Worm (Caenorhabditis elegans): Measurements from ENCODE around the gene ddo-3.

Gene ddo-3

DNA sequence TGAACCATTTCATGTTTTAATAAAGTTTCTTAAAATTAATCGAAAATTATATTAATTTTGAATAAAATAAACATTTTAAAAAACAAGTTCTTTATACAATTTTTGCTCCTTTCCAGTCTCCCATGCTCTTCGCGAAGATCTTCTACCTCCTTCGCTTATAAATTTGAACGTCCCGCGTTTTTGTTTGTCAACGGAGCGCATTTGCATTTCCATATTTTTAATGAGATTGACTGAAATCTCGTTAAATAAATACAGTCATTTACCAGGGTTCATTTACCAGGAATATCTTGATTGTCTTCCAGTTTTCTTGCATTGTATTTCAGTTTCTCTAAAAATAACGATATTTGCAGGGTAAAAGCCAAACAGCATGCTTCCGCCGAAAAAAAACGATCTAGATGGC lies 27.4 kb downstream of the ddo-3 start, which contains the start of gene cmtr-2 (continued):
- TF ChIP-seq lin-38 (GFP tag; IDR thresholded peaks at IDR 0.05): peak; percentile 94
- no peak for TF ChIP-seq daf-16 (GFP tag; optimal IDR thresholded peaks at IDR 0.05)
- peak; percentile 28 for TF ChIP-seq daf-16 (tag; optimal IDR thresholded peaks at IDR 0.05)

DNA sequence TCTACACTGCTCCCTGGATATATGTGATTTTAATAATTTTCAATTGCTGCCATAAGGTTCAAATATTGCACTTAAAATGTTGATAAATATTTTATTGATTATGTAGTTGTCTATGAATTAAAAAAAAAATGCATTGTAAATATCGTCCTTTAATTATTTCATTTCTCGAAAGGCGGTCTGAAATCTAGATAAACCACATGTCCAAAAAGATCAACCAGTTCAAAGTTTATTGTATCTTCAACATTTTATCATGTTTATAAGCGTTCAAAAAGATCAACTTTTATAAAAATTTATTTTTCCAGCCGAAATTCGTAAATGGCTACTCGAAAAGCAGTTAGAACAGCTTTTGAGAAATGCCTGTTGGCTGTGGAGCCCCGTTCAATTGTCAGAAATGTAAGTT lies 32.3 kb downstream of the ddo-3 start, which contains the start of gene C13B9.2:
Gene C13B9.2, plus strand, starts transcription at position 301 of the 400 bp plus-strand sequence.
- no peak for TF ChIP-seq lir-3 (tag; optimal IDR thresholded peaks at IDR 0.05)
- TF ChIP-seq mdt-29 (GFP tag; IDR thresholded peaks at IDR 0.05): no peak
- TF ChIP-seq unc-130 (GFP tag; optimal IDR thresholded peaks at IDR 0.05): no peak
- TF ChIP-seq daf-12 (tag; optimal IDR thresholded peaks at IDR 0.05): no peak
- no peak for TF ChIP-seq hlh-30 (tag; optimal IDR thresholded peaks at IDR 0.05; ENCODE audit: insufficient read depth)
- no peak for TF ChIP-seq aly-2 (tag; optimal IDR thresholded peaks at IDR 0.05)

DNA sequence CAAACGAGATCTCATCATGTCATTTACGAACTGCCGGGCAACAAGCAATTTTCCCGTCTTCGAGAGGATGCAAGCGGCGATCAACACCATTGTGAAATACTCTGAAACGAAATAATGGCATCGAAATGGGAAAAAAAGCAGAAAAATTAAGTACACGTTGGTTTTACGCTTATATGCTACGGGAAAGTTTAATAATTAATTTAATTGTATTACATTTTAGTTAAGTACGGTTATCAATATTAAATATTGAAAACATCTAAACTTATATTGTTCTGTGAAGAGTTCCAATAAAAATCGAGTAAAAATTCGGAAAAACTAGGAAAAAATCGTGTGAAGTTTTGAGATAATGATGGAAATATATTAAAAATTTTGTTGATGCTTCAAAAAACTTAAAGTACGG lies 37.2 kb downstream of the ddo-3 start, which contains the start of gene copd-1:
Gene copd-1, minus strand, starts transcription at position 101 of the 400 bp plus-strand sequence.
- no peak for TF ChIP-seq F10B5.3 (tag; optimal IDR thresholded peaks at IDR 0.05)
- TF ChIP-seq vab-7 (GFP tag; IDR thresholded peaks at IDR 0.05): no peak
- TF ChIP-seq Y105C5A.15 (GFP tag; IDR thresholded peaks at IDR 0.05): no peak

DNA sequence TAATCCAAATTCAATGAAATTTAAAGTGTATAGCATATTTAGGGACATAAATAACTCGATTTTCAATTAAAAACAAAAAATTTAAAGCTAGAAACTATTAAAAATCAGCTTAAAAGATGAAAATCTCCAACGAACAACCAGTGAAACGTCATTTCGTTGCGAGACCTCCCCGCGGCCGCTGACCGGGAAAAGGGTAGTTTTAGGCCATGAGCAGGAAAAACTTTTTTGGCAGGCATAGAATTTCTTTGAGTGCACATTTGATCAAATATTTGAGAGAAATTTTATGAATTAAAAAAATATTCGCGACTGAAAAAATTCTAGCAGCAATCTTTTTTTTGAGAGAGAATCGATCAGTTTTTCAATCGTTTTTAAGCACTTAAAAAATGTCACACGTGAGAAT lies 37.7 kb downstream of the ddo-3 start:
- no peak for TF ChIP-seq ceh-62 (tag; optimal IDR thresholded peaks at IDR 0.05)
- no peak for TF ChIP-seq mxl-3 (GFP tag; optimal IDR thresholded peaks at IDR 0.05)
- no peak for TF ChIP-seq unc-62 (GFP tag; optimal IDR thresholded peaks at IDR 0.05 in 1 of 2)
- TF ChIP-seq unc-62 (tag; optimal IDR thresholded peaks at IDR 0.05): no peak
- TF ChIP-seq Y105C5A.15 (GFP tag; IDR thresholded peaks at IDR 0.05): no peak
- TF ChIP-seq ama-1 (optimal IDR thresholded peaks at IDR 0.05): no peak
- no peak for TF ChIP-seq unc-39 (tag; optimal IDR thresholded peaks at IDR 0.05)
- TF ChIP-seq rbr-2 (tag; optimal IDR thresholded peaks at IDR 0.05): no peak
- TF ChIP-seq spr-3 (GFP tag; optimal IDR thresholded peaks at IDR 0.05): no peak
- no peak for TF ChIP-seq zag-1 (tag; optimal IDR thresholded peaks at IDR 0.05)
- no peak for TF ChIP-seq nhr-28 (tag; optimal IDR thresholded peaks at IDR 0.05)
- no peak for TF ChIP-seq Y75B8A.6 (GFP tag; IDR thresholded peaks at IDR 0.05)
- TF ChIP-seq zfp-3 (GFP tag; conservative IDR thresholded peaks at IDR 0.05): no peak
- TF ChIP-seq zip-11 (GFP tag; IDR thresholded peaks at IDR 0.05): no peak
- no peak for TF ChIP-seq daf-12 (tag; optimal IDR thresholded peaks at IDR 0.05)
- TF ChIP-seq fkh-10 (GFP tag; optimal IDR thresholded peaks at IDR 0.05): no peak
- no peak for TF ChIP-seq T26A8.4 (GFP tag; IDR thresholded peaks at IDR 0.05)
- TF ChIP-seq dve-1 (tag; optimal IDR thresholded peaks at IDR 0.05; ENCODE audit: insufficient read depth): peak; percentile 51
- TF ChIP-seq nhr-42 (GFP tag; IDR thresholded peaks at IDR 0.05): no peak
- TF ChIP-seq aly-2 (tag; optimal IDR thresholded peaks at IDR 0.05): no peak
- TF ChIP-seq zfp-2 (tag; optimal IDR thresholded peaks at IDR 0.05): no peak
- TF ChIP-seq mes-2 (tag; optimal IDR thresholded peaks at IDR 0.05; ENCODE audit: poor library complexity, severe bottlenecking): peak; percentile 94
- no peak for TF ChIP-seq madf-5 (GFP tag; IDR thresholded peaks at IDR 0.05)
- no peak for TF ChIP-seq Y48G9A.11 (GFP tag; IDR thresholded peaks at IDR 0.05)
- TF ChIP-seq nhr-41 (GFP tag; IDR thresholded peaks at IDR 0.05): no peak
- TF ChIP-seq nhr-77 (tag; optimal IDR thresholded peaks at IDR 0.05): peak; percentile 44
- TF ChIP-seq hlh-30 (tag; optimal IDR thresholded peaks at IDR 0.05; ENCODE audit: insufficient read depth): peak; percentile 42
- TF ChIP-seq lsy-2 (tag; optimal IDR thresholded peaks at IDR 0.05): peak in 1 of 2 experiments; percentile 78
- 0 out of 2 replicates have a peak, but pooled peaks have one; percentile 24 for TF ChIP-seq vab-7 (GFP tag; IDR thresholded peaks at IDR 0.05)
- TF ChIP-seq skn-1 (tag; optimal IDR thresholded peaks at IDR 0.05): no peak
- no peak for TF ChIP-seq ztf-7 (tag; optimal IDR thresholded peaks at IDR 0.05)
- TF ChIP-seq F37D6.2 (tag; optimal IDR thresholded peaks at IDR 0.05): no peak
- peak; percentile 13 for TF ChIP-seq hlh-11 (tag; optimal IDR thresholded peaks at IDR 0.05)
- TF ChIP-seq snpc-4 (tag; optimal IDR thresholded peaks at IDR 0.05): no peak
- TF ChIP-seq nhr-10 (tag; optimal IDR thresholded peaks at IDR 0.05): no peak
- no peak for TF ChIP-seq dmd-6 (GFP tag; IDR thresholded peaks at IDR 0.05)
- TF ChIP-seq lin-1 (GFP tag; IDR thresholded peaks at IDR 0.05): no peak
- TF ChIP-seq zip-2 (tag; optimal IDR thresholded peaks at IDR 0.05): no peak
- TF ChIP-seq ZK337.2 (GFP tag; IDR thresholded peaks at IDR 0.05): no peak
- TF ChIP-seq Y5F2A.4 (GFP tag; optimal IDR thresholded peaks at IDR 0.05): no peak
- no peak for TF ChIP-seq F10B5.3 (tag; optimal IDR thresholded peaks at IDR 0.05)

Data from whole organism, L4 larva.